Fruit fly (Drosophila melanogaster) Kc167 (cell line): ENCODE data around the gene CG17784.

Source experiments
- h ChIP-seq: fragments of >200 bp; optimal IDR thresholded peaks from 3 replicates; lab custom pipeline; 2018; ENCODE audit warnings: missing external identifiers
- insv ChIP-seq: fragments of >200 bp; optimal IDR thresholded peaks from 3 replicates; lab custom pipeline; 2018; ENCODE audit warnings: missing external identifiers
- ttk ChIP-seq: sonication (Bioruptor generic); optimal IDR thresholded peaks from 2 replicates; lab custom pipeline; 2017; ENCODE audit warnings: missing external identifiers

- TF ChIP-seq ttk (lab: Kevin White, UChicago) = no peak
- TF ChIP-seq insv = no peak
- no peak for TF ChIP-seq h
Measured at dm6 chr3R:24372662-24373061, 7.9 kb upstream of the CG17784 start, which contains the start of gene CG17782.
